Worm (Caenorhabditis elegans) whole organism, early embryonic: ENCODE measurements around the gene mrpl-18.

Source experiments
- ceh-13 ChIP-seq: fragments of 200-800 bp; sonication (Bioruptor generic); optimal IDR thresholded peaks from 2 replicates; lab custom pipeline; 2018; ENCODE audit warnings: mild to moderate bottlenecking, missing genetic modification characterization, missing compliant biosample characterization
- ets-7 ChIP-seq: sonication (generic microtip); optimal IDR thresholded peaks from 2 replicates; lab custom pipeline; 2016; ENCODE audit warnings: missing genotype, missing genetic modification characterization, missing compliant biosample characterization
- hmbx-1 ChIP-seq: sonication (generic microtip); optimal IDR thresholded peaks from 2 replicates; lab custom pipeline; 2016; ENCODE audit warnings: mild to moderate bottlenecking, missing genetic modification characterization, missing compliant biosample characterization
- hnd-1 ChIP-seq: sonication (generic microtip); optimal IDR thresholded peaks from 2 replicates; lab custom pipeline; 2016; ENCODE audit warnings: missing genetic modification characterization, missing compliant biosample characterization
- pes-1 ChIP-seq: fragments of 200-800 bp; sonication (Bioruptor generic); IDR thresholded peaks from 2 replicates; pipeline ENCODE4 v1.3.6; 2022; ENCODE audit warnings: missing genetic modification reagents, missing genetic modification characterization, missing compliant biosample characterization
- scrt-1 ChIP-seq: fragments of 200-800 bp; sonication (Bioruptor generic); IDR thresholded peaks from 2 replicates; pipeline ENCODE4 v1.3.6; 2022; ENCODE audit warnings: missing genetic modification characterization, missing compliant biosample characterization
- sea-1 ChIP-seq: fragments of 200-800 bp; sonication (Bioruptor generic); conservative IDR thresholded peaks from 2 replicates; pipeline ENCODE4 v1.3.6; 2022; ENCODE audit warnings: missing genetic modification characterization, missing compliant biosample characterization
- tra-4 ChIP-seq: sonication (generic microtip); optimal IDR thresholded peaks from 2 replicates; lab custom pipeline; 2017; ENCODE audit warnings: missing genetic modification characterization, missing compliant biosample characterization

DNA sequence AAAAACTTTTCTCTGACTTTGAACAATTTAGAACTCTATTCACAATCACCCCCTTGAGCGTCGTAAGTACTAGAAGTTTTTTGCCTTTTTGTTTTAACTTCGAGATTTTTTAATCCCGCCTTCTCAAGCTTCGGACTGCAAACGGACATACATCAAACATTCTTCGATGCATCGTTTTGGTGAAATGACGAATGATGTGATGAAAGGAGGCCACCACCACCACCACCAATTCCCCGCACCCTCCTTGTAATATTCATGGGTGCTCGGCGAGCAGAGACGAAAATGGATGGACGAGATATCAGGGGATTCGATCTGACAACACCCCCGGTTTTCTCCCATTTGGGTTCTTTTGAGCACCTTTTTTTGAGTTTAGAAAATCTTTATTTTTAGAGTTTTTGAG, 1.2 kb downstream of the mrpl-18 start:
- TF ChIP-seq ceh-13 (GFP tag; lab: Kevin White, UChicago) (no peak), ets-7 (tag; lab: Kevin White, UChicago) (no peak), scrt-1 (GFP tag; lab: Robert Waterston, UW) (no peak), hmbx-1 (no peak), pes-1 (no peak), tra-4 (tag; lab: Kevin White, UChicago) (no peak), sea-1 (GFP tag; lab: Robert Waterston, UW) (no peak), hnd-1 (tag; lab: Kevin White, UChicago) (no peak)
